Worm (Caenorhabditis elegans) whole organism, L1 larva: ENCODE results near the gene Y39C12A.9.

ENCODE experiments used
- C04F5.9 ChIP-seq: sonication (generic microtip); optimal IDR thresholded peaks from 2 replicates; lab custom pipeline; 2016; ENCODE audit warnings: missing genetic modification characterization, missing compliant biosample characterization
- C34B4.2 ChIP-seq: sonication (generic microtip); optimal IDR thresholded peaks from 2 replicates; lab custom pipeline; 2017; ENCODE audit warnings: mild to moderate bottlenecking, missing genetic modification characterization, missing compliant biosample characterization
- aha-1 ChIP-seq: fragments of 150-350 bp; optimal IDR thresholded peaks from 2 replicates; lab custom pipeline; 2014; ENCODE audit warnings: missing biosample characterization, missing genetic modification characterization
- blmp-1 ChIP-seq: fragments of 150-350 bp; optimal IDR thresholded peaks from 2 replicates; lab custom pipeline; 2014; ENCODE audit warnings: missing biosample characterization, missing genetic modification characterization
- ceh-8 ChIP-seq: fragments of 200-800 bp; sonication (Bioruptor generic); optimal IDR thresholded peaks from 2 replicates; lab custom pipeline; 2018; ENCODE audit warnings: mild to moderate bottlenecking, missing genetic modification characterization, moderate library complexity, missing compliant biosample characterization
- ceh-82 ChIP-seq, 3 experiments: fragments of 150-350 bp in 1 of 3; sonication (generic microtip) in 2 of 3; optimal IDR thresholded peaks; 2 replicates each; lab custom pipeline; 2014 to 2017; ENCODE audit warnings: missing biosample characterization in 3 of 3, missing genetic modification characterization in 3 of 3
- ces-1 ChIP-seq: fragments of 150-350 bp; optimal IDR thresholded peaks from 2 replicates; lab custom pipeline; 2014; ENCODE audit warnings: missing biosample characterization, missing genetic modification reagents, missing genetic modification characterization
- dpl-1 ChIP-seq, 3 experiments: fragments of 150-350 bp in 2 of 3; sonication (generic microtip) in 1 of 3; optimal IDR thresholded peaks; 2 replicates each; lab custom pipeline; 2014 to 2017; ENCODE audit warnings: missing biosample characterization in 3 of 3, missing genetic modification characterization in 3 of 3, missing genetic modification reagents in 3 of 3
- dsc-1 ChIP-seq: sonication (generic microtip); optimal IDR thresholded peaks from 2 replicates; lab custom pipeline; 2016; ENCODE audit warnings: mild to moderate bottlenecking, missing genetic modification characterization, missing compliant biosample characterization
- efl-1 ChIP-seq, 4 experiments: fragments of 150-350 bp; optimal IDR thresholded peaks in 3 of 4; peaks in 1 of 4; 1 replicate in 1 of 4; 2 replicates in 3 of 4; lab custom pipeline; 2014; ENCODE audit warnings: missing biosample characterization in 2 of 4, missing genetic modification characterization in 2 of 4, missing genetic modification reagents in 2 of 4
- efl-3 ChIP-seq: fragments of 200-800 bp; sonication (Bioruptor generic); optimal IDR thresholded peaks from 2 replicates; lab custom pipeline; 2018; ENCODE audit warnings: mild to moderate bottlenecking, missing genetic modification characterization, missing compliant biosample characterization
- egl-27 ChIP-seq, 2 experiments: fragments of 150-350 bp in 1 of 2; sonication (generic microtip); optimal IDR thresholded peaks; 3 replicates each; lab custom pipeline; 2017 to 2018; ENCODE audit warnings: missing biosample characterization in 2 of 2, missing genetic modification characterization in 2 of 2, missing genetic modification reagents in 2 of 2
- elt-2 ChIP-seq: sonication (generic microtip); optimal IDR thresholded peaks from 2 replicates; lab custom pipeline; 2016; ENCODE audit warnings: missing genetic modification characterization, mild to moderate bottlenecking, inconsistent platforms, missing compliant biosample characterization, missing genetic modification reagents
- ets-5 ChIP-seq: fragments of 200-800 bp; sonication (Bioruptor generic); IDR thresholded peaks from 2 replicates; pipeline ENCODE4 v1.3.6; 2022; ENCODE audit warnings: missing genetic modification characterization, missing compliant biosample characterization
- fkh-8 ChIP-seq: sonication (generic microtip); optimal IDR thresholded peaks from 2 replicates; lab custom pipeline; 2016; ENCODE audit warnings: mild to moderate bottlenecking, missing genetic modification characterization, missing compliant biosample characterization
- grh-1 ChIP-seq: fragments of 200-800 bp; sonication (Bioruptor generic); IDR thresholded peaks from 2 replicates; pipeline ENCODE4 v1.3.6; 2022; ENCODE audit warnings: missing genetic modification reagents, missing genetic modification characterization, missing compliant biosample characterization
- hlh-4 ChIP-seq: sonication (generic microtip); optimal IDR thresholded peaks from 2 replicates; lab custom pipeline; 2016; ENCODE audit warnings: mild to moderate bottlenecking, missing genetic modification characterization, missing compliant biosample characterization
- irx-1 ChIP-seq: sonication (generic microtip); optimal IDR thresholded peaks from 2 replicates; lab custom pipeline; 2016; ENCODE audit warnings: missing genetic modification characterization, missing compliant biosample characterization
- jun-1 ChIP-seq: fragments of 150-350 bp; optimal IDR thresholded peaks from 2 replicates; lab custom pipeline; 2014; ENCODE audit warnings: missing biosample characterization, missing genetic modification reagents, missing genetic modification characterization
- lin-15B ChIP-seq: fragments of 150-350 bp; sonication (generic microtip); optimal IDR thresholded peaks from 3 replicates; lab custom pipeline; 2014; ENCODE audit warnings: missing biosample characterization, missing genetic modification characterization
- lin-35 ChIP-seq, 2 experiments: fragments of 150-350 bp; optimal IDR thresholded peaks; 2 replicates each; lab custom pipeline; 2014; ENCODE audit warnings: missing biosample characterization in 2 of 2, missing genetic modification characterization in 2 of 2, missing genetic modification reagents in 2 of 2
- lin-39 ChIP-seq: fragments of 150-350 bp; optimal IDR thresholded peaks from 2 replicates; lab custom pipeline; 2014; ENCODE audit warnings: missing biosample characterization, missing genetic modification reagents, missing genetic modification characterization
- lsy-2 ChIP-seq, 2 experiments: fragments of 150-350 bp; optimal IDR thresholded peaks; 2 replicates each; lab custom pipeline; 2014; ENCODE audit warnings: missing biosample characterization in 2 of 2, missing genetic modification characterization in 2 of 2
- mef-2 ChIP-seq: fragments of 150-350 bp; optimal IDR thresholded peaks from 2 replicates; lab custom pipeline; 2014; ENCODE audit warnings: missing biosample characterization, missing genetic modification characterization
- nhr-11 ChIP-seq: fragments of 150-350 bp; optimal IDR thresholded peaks from 2 replicates; lab custom pipeline; 2014; ENCODE audit warnings: missing biosample characterization, missing genetic modification characterization
- nhr-20 ChIP-seq: sonication (generic microtip); optimal IDR thresholded peaks from 2 replicates; lab custom pipeline; 2016; ENCODE audit warnings: mild to moderate bottlenecking, missing genetic modification characterization, missing compliant biosample characterization
- nhr-28 ChIP-seq: fragments of 150-350 bp; optimal IDR thresholded peaks from 2 replicates; lab custom pipeline; 2014; ENCODE audit warnings: missing biosample characterization, missing genetic modification characterization
- nhr-71 ChIP-seq: sonication (generic microtip); optimal IDR thresholded peaks from 2 replicates; lab custom pipeline; 2016; ENCODE audit warnings: mild to moderate bottlenecking, missing genetic modification characterization, moderate library complexity, missing compliant biosample characterization
- nhr-84 ChIP-seq: sonication (generic microtip); optimal IDR thresholded peaks from 2 replicates; lab custom pipeline; 2017; ENCODE audit warnings: missing biosample characterization, missing genetic modification characterization
- nhr-85 ChIP-seq: sonication (generic microtip); peaks from one replicate; lab custom pipeline; 2016; ENCODE audit warnings: missing genetic modification characterization, inconsistent platforms, missing compliant biosample characterization
- nhr-90 ChIP-seq: sonication (generic microtip); optimal IDR thresholded peaks from 2 replicates; lab custom pipeline; 2016; ENCODE audit warnings: mild to moderate bottlenecking, missing genetic modification characterization, missing compliant biosample characterization; ENCODE audit not compliant: poor library complexity
- pqm-1 ChIP-seq: sonication (generic microtip); optimal IDR thresholded peaks from 3 replicates; lab custom pipeline; 2017; ENCODE audit warnings: missing biosample characterization, missing genetic modification characterization
- rnt-1 ChIP-seq: sonication (generic microtip); optimal IDR thresholded peaks from 2 replicates; lab custom pipeline; 2016; ENCODE audit warnings: mild to moderate bottlenecking, missing genetic modification characterization, moderate library complexity, missing compliant biosample characterization
- snu-23 ChIP-seq: sonication (generic microtip); optimal IDR thresholded peaks from 2 replicates; lab custom pipeline; 2016; ENCODE audit warnings: missing genetic modification characterization, missing compliant biosample characterization
- unc-30 ChIP-seq: sonication (generic microtip); optimal IDR thresholded peaks from 2 replicates; lab custom pipeline; 2017; ENCODE audit warnings: missing biosample characterization, missing genetic modification characterization
- vab-15 ChIP-seq: sonication (generic microtip); optimal IDR thresholded peaks from 2 replicates; lab custom pipeline; 2017; ENCODE audit warnings: missing genotype, mild to moderate bottlenecking, missing genetic modification characterization, missing compliant biosample characterization
- xbp-1 ChIP-seq: sonication (generic microtip); optimal IDR thresholded peaks from 2 replicates; lab custom pipeline; 2016; ENCODE audit warnings: missing genetic modification characterization, missing compliant biosample characterization
- zag-1 ChIP-seq: fragments of 150-350 bp; optimal IDR thresholded peaks from 2 replicates; lab custom pipeline; 2014; ENCODE audit warnings: missing biosample characterization, missing genetic modification characterization

Gene Y39C12A.9

ce11 chrIV:12259161-12259870, at the start of gene Y39C12A.9:
TSS of gene Y39C12A.9 (minus strand) at chrIV:12259211.
- TF ChIP-seq xbp-1 (no peak), nhr-90 (tag; lab: Kevin White, UChicago) (no peak), lin-39 (tag; lab: Kevin White, UChicago) (no peak), mef-2 (no peak), lin-35 (GFP tag; optimal IDR thresholded peaks at IDR 0.05; lab: Kevin White, UChicago) (no peak), grh-1 (GFP tag; lab: Robert Waterston, UW) (no peak), lsy-2 (tag; optimal IDR thresholded peaks at IDR 0.05; lab: Kevin White, UChicago) (peak in 1 of 2 experiments; percentile 49), ceh-82 (tag; optimal IDR thresholded peaks at IDR 0.05; lab: Kevin White, UChicago) (peak in 1 of 3 experiments; percentile 4), rnt-1 (peak; percentile 53), efl-1 (optimal IDR thresholded peaks at IDR 0.05; lab: Kevin White, UChicago) (peak in 1 of 2 experiments; percentile 44), efl-1 (GFP tag; optimal IDR thresholded peaks at IDR 0.05 in 1 of 2; lab: Kevin White, UChicago) (no peak), nhr-84 (tag; lab: Kevin White, UChicago) (no peak), C34B4.2 (tag; lab: Kevin White, UChicago) (no peak), egl-27 (tag; optimal IDR thresholded peaks at IDR 0.05; lab: Kevin White, UChicago) (no peak), dpl-1 (GFP tag; optimal IDR thresholded peaks at IDR 0.05; lab: Kevin White, UChicago) (peak in 1 of 3 experiments; percentile 20), blmp-1 (tag; lab: Kevin White, UChicago) (no peak), irx-1 (no peak), fkh-8 (tag; lab: Kevin White, UChicago) (no peak), lin-15B (tag; lab: Kevin White, UChicago) (no peak), efl-3 (GFP tag; lab: Kevin White, UChicago) (no peak), aha-1 (no peak), nhr-20 (no peak), zag-1 (no peak)

ce11 chrIV:12307720-12308119, 48.7 kb upstream of the Y39C12A.9 start, which contains the start of gene oac-57:
TSS of gene oac-57 (minus strand) at chrIV:12307820.
- TF ChIP-seq lin-39 (tag; lab: Kevin White, UChicago): no peak
- TF ChIP-seq nhr-28 (tag; lab: Kevin White, UChicago): no peak
- TF ChIP-seq nhr-11 (tag; lab: Kevin White, UChicago): no peak
- TF ChIP-seq nhr-85 (tag; lab: Kevin White, UChicago): no peak
- no peak for TF ChIP-seq elt-2
- no peak for TF ChIP-seq pqm-1 (tag; lab: Kevin White, UChicago)
- no peak for TF ChIP-seq fkh-8 (tag; lab: Kevin White, UChicago)
- TF ChIP-seq, all 84 proteins: peak for 0

ce11 chrIV:12305956-12306355, 46.9 kb upstream of the Y39C12A.9 start:
- TF ChIP-seq hlh-4 (tag; lab: Kevin White, UChicago) (no peak), jun-1 (tag; lab: Kevin White, UChicago) (no peak), nhr-20 (no peak), nhr-28 (tag; lab: Kevin White, UChicago) (no peak), elt-2 (peak; percentile 69)

ce11 chrIV:12304750-12305149, 45.7 kb upstream of the Y39C12A.9 start:
- TF ChIP-seq ceh-8 (GFP tag; lab: Kevin White, UChicago): no peak
- no peak for TF ChIP-seq snu-23 (GFP tag; lab: Kevin White, UChicago)
- TF ChIP-seq vab-15 (tag; lab: Kevin White, UChicago): no peak
- TF ChIP-seq C04F5.9 (tag; lab: Kevin White, UChicago): no peak
- TF ChIP-seq nhr-71 (tag; lab: Kevin White, UChicago): no peak
- TF ChIP-seq ets-5 (GFP tag; lab: Robert Waterston, UW): no peak
- no peak for TF ChIP-seq ces-1 (GFP tag; lab: Kevin White, UChicago)
- TF ChIP-seq dsc-1: no peak
- TF ChIP-seq unc-30 (tag; lab: Kevin White, UChicago): no peak
